Fruit fly (Drosophila melanogaster) whole organism, embryonic: ENCODE results near the gene lili.

Experiments used
- Atf-2 ChIP-seq: fragments of 200-800 bp; sonication (Bioruptor generic); optimal IDR thresholded peaks from 2 replicates; lab custom pipeline; 2016; ENCODE audit warnings: missing biosample characterization, missing genetic modification characterization
- Blimp-1 ChIP-seq: fragments of 200-800 bp; sonication (Bioruptor generic); optimal IDR thresholded peaks from 3 replicates; lab custom pipeline; 2018; ENCODE audit warnings: missing biosample characterization, missing genetic modification characterization, mild to moderate bottlenecking, moderate library complexity, missing genetic modification reagents
- CG10462 ChIP-seq: fragments of 200-800 bp; sonication (Bioruptor generic); optimal IDR thresholded peaks from 2 replicates; lab custom pipeline; 2016; ENCODE audit warnings: missing biosample characterization, missing genetic modification characterization
- CG11695 ChIP-seq: fragments of 200-800 bp; sonication (Bioruptor generic); IDR thresholded peaks from 3 replicates; pipeline ENCODE4 v1.3.6; 2022; ENCODE audit warnings: missing biosample characterization, missing genetic modification characterization
- CG12391 ChIP-seq: fragments of 200-800 bp; sonication (Bioruptor generic); optimal IDR thresholded peaks from 3 replicates; lab custom pipeline; 2018; ENCODE audit warnings: missing biosample characterization, mild to moderate bottlenecking, missing genetic modification characterization, moderate library complexity
- CG14014 ChIP-seq: fragments of 200-800 bp; sonication (Bioruptor generic); IDR thresholded peaks from 2 replicates; pipeline ENCODE4 v1.3.6; 2022; ENCODE audit warnings: missing biosample characterization, missing genetic modification characterization
- CG1529 ChIP-seq: fragments of 200-800 bp; sonication (Bioruptor generic); optimal IDR thresholded peaks from 3 replicates; lab custom pipeline; 2018; ENCODE audit warnings: missing biosample characterization, missing genetic modification characterization
- CG16813 ChIP-seq: fragments of 200-800 bp; sonication (Bioruptor generic); IDR thresholded peaks from 3 replicates; pipeline ENCODE4 v1.3.6; 2022; ENCODE audit warnings: missing biosample characterization, missing genetic modification characterization; ENCODE audit not compliant: partially characterized antibody
- CG18011 ChIP-seq: fragments of 200-800 bp; sonication (Bioruptor generic); optimal IDR thresholded peaks from 2 replicates; lab custom pipeline; 2017; ENCODE audit warnings: missing biosample characterization, missing genetic modification characterization, mild to moderate bottlenecking, moderate library complexity, missing genotype
- CG2199 ChIP-seq: fragments of 200-800 bp; sonication (Bioruptor generic); IDR thresholded peaks from 3 replicates; pipeline ENCODE4 v1.3.6; 2022; ENCODE audit warnings: missing biosample characterization, missing genetic modification characterization
- CG2202 ChIP-seq: fragments of 200-800 bp; sonication (Bioruptor generic); optimal IDR thresholded peaks from 2 replicates; lab custom pipeline; 2018; ENCODE audit warnings: missing biosample characterization, mild to moderate bottlenecking, missing genetic modification characterization
- CG30020 ChIP-seq: fragments of 200-800 bp; optimal IDR thresholded peaks from 2 replicates; lab custom pipeline; 2019; ENCODE audit warnings: missing biosample characterization, mild to moderate bottlenecking, missing genetic modification characterization, moderate library complexity
- CG3065 ChIP-seq: fragments of 200-800 bp; sonication (Bioruptor generic); optimal IDR thresholded peaks from 2 replicates; lab custom pipeline; 2016; ENCODE audit warnings: missing biosample characterization, missing genetic modification characterization
- CG31365 ChIP-seq: fragments of 200-800 bp; sonication (Bioruptor generic); optimal IDR thresholded peaks from 2 replicates; lab custom pipeline; 2018; ENCODE audit warnings: missing biosample characterization, mild to moderate bottlenecking, missing genetic modification characterization
- CG3995 ChIP-seq: fragments of 200-800 bp; sonication (Bioruptor generic); optimal IDR thresholded peaks from 3 replicates; lab custom pipeline; 2016; ENCODE audit warnings: missing biosample characterization, missing genetic modification characterization
- CG6272 ChIP-seq: fragments of 200-800 bp; sonication (Bioruptor generic); IDR thresholded peaks from 2 replicates; pipeline ENCODE4 v1.3.6; 2022; ENCODE audit warnings: missing biosample characterization, missing genetic modification characterization
- CG6689 ChIP-seq: fragments of 200-800 bp; sonication (Bioruptor generic); IDR thresholded peaks from 2 replicates; pipeline ENCODE4 v1.3.6; 2022; ENCODE audit warnings: missing biosample characterization, missing genetic modification characterization
- CrebB ChIP-seq: fragments of 200-800 bp; sonication (Bioruptor generic); optimal IDR thresholded peaks from 3 replicates; lab custom pipeline; 2018; ENCODE audit warnings: missing biosample characterization, mild to moderate bottlenecking, missing genetic modification characterization
- Dfd ChIP-seq, 2 experiments: fragments of >200 bp; optimal IDR thresholded peaks; 2 replicates each; lab custom pipeline; 2017; ENCODE audit warnings: missing biosample characterization in 2 of 2, missing genetic modification characterization in 2 of 2
- Dp ChIP-seq: fragments of 200-800 bp; sonication (Bioruptor generic); optimal IDR thresholded peaks from 2 replicates; lab custom pipeline; 2018; ENCODE audit warnings: missing biosample characterization, mild to moderate bottlenecking, missing genetic modification characterization, moderate library complexity
- E2f1 ChIP-seq: fragments of 200-800 bp; sonication (Bioruptor generic); IDR thresholded peaks from 2 replicates; pipeline ENCODE4 v1.3.6; 2022; ENCODE audit warnings: missing biosample characterization, missing genetic modification characterization
- Fer1 ChIP-seq: fragments of 200-800 bp; sonication (Bioruptor generic); optimal IDR thresholded peaks from 2 replicates; lab custom pipeline; 2017; ENCODE audit warnings: missing biosample characterization, mild to moderate bottlenecking, missing genetic modification characterization
- HHEX ChIP-seq: fragments of 200-800 bp; sonication (Bioruptor generic); optimal IDR thresholded peaks from 3 replicates; lab custom pipeline; 2017; ENCODE audit warnings: missing biosample characterization, mild to moderate bottlenecking, missing genetic modification characterization, missing genetic modification reagents
- HmgD ChIP-seq: fragments of 200-800 bp; sonication (Bioruptor generic); optimal IDR thresholded peaks from 3 replicates; lab custom pipeline; 2016; ENCODE audit warnings: missing biosample characterization, missing genetic modification characterization
- Hr78 ChIP-seq, 2 experiments: fragments of 200-800 bp in 1 of 2; fragments of >200 bp in 1 of 2; sonication (Bioruptor generic) in 1 of 2; optimal IDR thresholded peaks; 2 replicates each; lab custom pipeline; 2017 to 2019; ENCODE audit warnings: missing biosample characterization in 2 of 2, missing genetic modification characterization in 2 of 2, mild to moderate bottlenecking in 1 of 2, moderate library complexity in 1 of 2
- Lhr ChIP-seq: fragments of 200-800 bp; sonication (Bioruptor generic); optimal IDR thresholded peaks from 3 replicates; lab custom pipeline; 2017; ENCODE audit warnings: mild to moderate bottlenecking, missing biosample characterization, missing genetic modification reagents, missing genetic modification characterization
- Med ChIP-seq: fragments of 200-800 bp; sonication (Bioruptor generic); peaks from one replicate; lab custom pipeline; 2016; ENCODE audit warnings: missing biosample characterization, missing genetic modification characterization, mild to moderate bottlenecking, inconsistent platforms, moderate library complexity
- NK7.1 ChIP-seq: fragments of 200-800 bp; sonication (Bioruptor generic); optimal IDR thresholded peaks from 3 replicates; lab custom pipeline; 2016; ENCODE audit warnings: missing biosample characterization, missing genetic modification characterization
- Pdp1 ChIP-seq, 2 experiments: fragments of 200-800 bp; sonication (Bioruptor generic); optimal IDR thresholded peaks; 3 replicates each; lab custom pipeline; 2016; ENCODE audit warnings: missing biosample characterization in 2 of 2, missing genetic modification characterization in 2 of 2, mild to moderate bottlenecking in 1 of 2, moderate library complexity in 1 of 2
- Taf1 ChIP-seq: fragments of 200-800 bp; sonication (Bioruptor generic); IDR thresholded peaks from 2 replicates; pipeline ENCODE4 v1.3.6; 2022; ENCODE audit warnings: missing biosample characterization, missing genetic modification characterization
- Trl ChIP-seq, 3 experiments: fragments of >200 bp in 2 of 3; fragments of 200-800 bp in 1 of 3; sonication (Bioruptor generic) in 1 of 3; optimal IDR thresholded peaks; 2 replicates in 1 of 3; 3 replicates in 2 of 3; lab custom pipeline; 2016 to 2017; ENCODE audit warnings: missing biosample characterization in 1 of 3, missing genetic modification characterization in 1 of 3
- al ChIP-seq: fragments of 200-800 bp; sonication (Bioruptor generic); IDR thresholded peaks from 2 replicates; pipeline ENCODE4 v1.3.6; 2022; ENCODE audit warnings: missing biosample characterization, missing genetic modification characterization
- ato ChIP-seq: fragments of 200-800 bp; sonication (Bioruptor generic); IDR thresholded peaks from 2 replicates; pipeline ENCODE4 v1.3.6; 2022; ENCODE audit warnings: missing biosample characterization, missing genetic modification characterization; ENCODE audit not compliant: partially characterized antibody
- bab2 ChIP-seq: fragments of 200-800 bp; sonication (Bioruptor generic); optimal IDR thresholded peaks from 2 replicates; lab custom pipeline; 2016; ENCODE audit warnings: missing biosample characterization, missing genetic modification characterization
- cad ChIP-seq: fragments of >200 bp; optimal IDR thresholded peaks from 2 replicates; lab custom pipeline; 2017; ENCODE audit warnings: missing biosample characterization, missing genetic modification characterization
- croc ChIP-seq: fragments of 200-800 bp; sonication (Bioruptor generic); conservative IDR thresholded peaks from 3 replicates; pipeline ENCODE4 v1.3.6; 2022; ENCODE audit warnings: missing biosample characterization, missing genetic modification characterization
- exex ChIP-seq: fragments of 200-800 bp; sonication (Bioruptor generic); optimal IDR thresholded peaks from 4 replicates; lab custom pipeline; 2018; ENCODE audit warnings: missing biosample characterization, mild to moderate bottlenecking, missing genetic modification characterization, moderate library complexity
- her ChIP-seq: fragments of 200-800 bp; sonication (Bioruptor generic); optimal IDR thresholded peaks from 2 replicates; lab custom pipeline; 2016; ENCODE audit warnings: missing biosample characterization, missing genetic modification characterization
- kah ChIP-seq: fragments of 200-800 bp; sonication (Bioruptor generic); optimal IDR thresholded peaks from 2 replicates; lab custom pipeline; 2018; ENCODE audit warnings: missing biosample characterization, mild to moderate bottlenecking, missing genetic modification characterization
- kay ChIP-seq: fragments of 200-800 bp; sonication (Bioruptor generic); optimal IDR thresholded peaks from 2 replicates; lab custom pipeline; 2016; ENCODE audit warnings: missing biosample characterization, missing genetic modification characterization
- kni ChIP-seq: fragments of 200-800 bp; sonication (Bioruptor generic); optimal IDR thresholded peaks from 3 replicates; lab custom pipeline; 2017; ENCODE audit warnings: mild to moderate bottlenecking, missing biosample characterization, missing genetic modification reagents, missing genetic modification characterization
- lab ChIP-seq: fragments of 200-800 bp; sonication (Bioruptor generic); optimal IDR thresholded peaks from 3 replicates; lab custom pipeline; 2017; ENCODE audit warnings: missing biosample characterization, missing genetic modification characterization, mild to moderate bottlenecking, moderate library complexity, missing genetic modification reagents
- pb ChIP-seq: fragments of 200-800 bp; sonication (Bioruptor generic); optimal IDR thresholded peaks from 3 replicates; lab custom pipeline; 2016; ENCODE audit warnings: missing biosample characterization, missing genetic modification characterization
- pho ChIP-seq: fragments of 200-800 bp; sonication (Bioruptor generic); optimal IDR thresholded peaks from 2 replicates; lab custom pipeline; 2016; ENCODE audit warnings: missing biosample characterization, missing genetic modification characterization
- prd ChIP-seq, 3 experiments: fragments of >200 bp in 2 of 3; fragments of 200-800 bp in 1 of 3; sonication (Bioruptor generic) in 1 of 3; optimal IDR thresholded peaks in 2 of 3; IDR thresholded peaks in 1 of 3; 2 replicates in 2 of 3; 3 replicates in 1 of 3; pipeline versions ENCODE4 v1.3.6 to Lab custom; 2017 to 2022; ENCODE audit warnings: missing biosample characterization in 1 of 3, missing genetic modification characterization in 1 of 3
- scrt ChIP-seq: fragments of 200-800 bp; sonication (Bioruptor generic); optimal IDR thresholded peaks from 2 replicates; lab custom pipeline; 2018; ENCODE audit warnings: missing biosample characterization, mild to moderate bottlenecking, missing genetic modification characterization, moderate library complexity
- twi ChIP-seq: fragments of 200-800 bp; optimal IDR thresholded peaks from 2 replicates; lab custom pipeline; 2019; ENCODE audit warnings: missing biosample characterization, mild to moderate bottlenecking, missing genetic modification characterization, moderate library complexity
- zfh2 ChIP-seq: fragments of 200-800 bp; sonication (Bioruptor generic); optimal IDR thresholded peaks from 2 replicates; lab custom pipeline; 2016; ENCODE audit warnings: missing biosample characterization, missing genetic modification characterization

The lili gene

DNA sequence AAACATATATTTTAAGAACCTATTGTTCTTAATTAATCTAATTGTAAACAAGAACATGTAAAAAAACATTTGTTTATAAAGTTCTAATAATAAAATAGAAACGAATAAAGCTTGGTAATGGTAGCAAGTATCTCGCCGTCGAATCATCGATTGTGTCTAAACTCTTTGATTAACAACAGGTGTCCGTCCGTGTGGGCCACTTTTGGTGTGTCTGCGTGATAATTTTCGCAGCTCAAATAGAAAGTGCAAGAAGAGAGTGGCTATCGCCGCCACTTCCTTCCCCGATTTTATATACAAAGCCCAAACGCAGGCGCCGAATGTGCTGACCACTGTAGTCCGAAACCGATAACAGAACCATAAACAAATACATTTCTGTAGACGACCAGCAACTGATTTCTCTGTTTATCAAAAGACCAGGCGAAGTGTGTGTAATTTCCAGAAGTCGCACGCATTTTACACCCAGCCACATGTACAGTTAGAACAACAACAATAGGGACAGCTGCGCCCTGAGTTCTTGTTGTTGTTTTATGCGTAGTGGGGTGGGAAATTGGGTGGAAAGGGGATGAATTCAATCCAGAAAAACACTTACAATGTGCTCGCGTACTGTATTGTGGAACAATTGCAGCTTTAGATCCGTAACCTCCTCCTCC, 700 bp downstream of the lili start (continued):
- TF ChIP-seq Taf1 (GFP tag; lab: Robert Waterston, UW) = no peak
- TF ChIP-seq al (GFP tag; lab: Robert Waterston, UW) = no peak
- no peak for TF ChIP-seq pho
- TF ChIP-seq CG1529 (GFP tag; lab: Kevin White, UChicago) = no peak
- TF ChIP-seq CG2199 (GFP tag; lab: Robert Waterston, UW) = peak; percentile 79; the same call in 2 of the 3 replicates
- no peak for TF ChIP-seq HmgD (GFP tag; lab: Kevin White, UChicago)
- TF ChIP-seq CG31365 = no peak
- TF ChIP-seq NK7.1 (GFP tag; lab: Kevin White, UChicago) = no peak
- no peak for TF ChIP-seq prd (optimal IDR thresholded peaks at IDR 0.05; lab: Kevin White, UChicago)
- no peak for TF ChIP-seq prd (GFP tag; IDR thresholded peaks at IDR 0.05; lab: Robert Waterston, UW)
- no peak for TF ChIP-seq CG18011 (GFP tag; lab: Kevin White, UChicago)
- TF ChIP-seq bab2 (GFP tag; lab: Kevin White, UChicago) = no peak
- TF ChIP-seq CG6272 (GFP tag; lab: Robert Waterston, UW) = no peak
- peak; percentile 15 for TF ChIP-seq cad (GFP tag; lab: Kevin White, UChicago)
- TF ChIP-seq E2f1 = no peak
- no peak for TF ChIP-seq CG14014 (GFP tag; lab: Robert Waterston, UW)
- TF ChIP-seq CG3065 (GFP tag; lab: Kevin White, UChicago) = no peak
- TF ChIP-seq CG16813 (GFP tag; lab: Robert Waterston, UW) = no peak
- TF ChIP-seq zfh2 = no peak
- TF ChIP-seq CG12391 = no peak
- no peak for TF ChIP-seq pb (GFP tag; lab: Kevin White, UChicago)
- TF ChIP-seq ato (GFP tag; lab: Robert Waterston, UW) = no peak
- peak; percentile 81 for TF ChIP-seq scrt (GFP tag; lab: Kevin White, UChicago)
- no peak for TF ChIP-seq kay (GFP tag; lab: Kevin White, UChicago)
- TF ChIP-seq CG6689 = no peak
- no peak for TF ChIP-seq CG10462 (GFP tag; lab: Kevin White, UChicago)
- TF ChIP-seq Hr78 (GFP tag; optimal IDR thresholded peaks at IDR 0.05; lab: Kevin White, UChicago) = no peak
- TF ChIP-seq kni (GFP tag; lab: Kevin White, UChicago) = peak; percentile 24
- peak; percentile 71 for TF ChIP-seq Med (GFP tag; lab: Kevin White, UChicago)
- TF ChIP-seq croc (GFP tag; lab: Robert Waterston, UW) = no peak
- no peak for TF ChIP-seq Dp (GFP tag; lab: Kevin White, UChicago)
- no peak for TF ChIP-seq Atf-2
- TF ChIP-seq CG11695 (GFP tag; lab: Robert Waterston, UW) = no peak
- TF ChIP-seq her = no peak
- no peak for TF ChIP-seq Fer1
- TF ChIP-seq Lhr (GFP tag; lab: Kevin White, UChicago) = no peak
- TF ChIP-seq CrebB (tag; lab: Kevin White, UChicago) = no peak

DNA sequence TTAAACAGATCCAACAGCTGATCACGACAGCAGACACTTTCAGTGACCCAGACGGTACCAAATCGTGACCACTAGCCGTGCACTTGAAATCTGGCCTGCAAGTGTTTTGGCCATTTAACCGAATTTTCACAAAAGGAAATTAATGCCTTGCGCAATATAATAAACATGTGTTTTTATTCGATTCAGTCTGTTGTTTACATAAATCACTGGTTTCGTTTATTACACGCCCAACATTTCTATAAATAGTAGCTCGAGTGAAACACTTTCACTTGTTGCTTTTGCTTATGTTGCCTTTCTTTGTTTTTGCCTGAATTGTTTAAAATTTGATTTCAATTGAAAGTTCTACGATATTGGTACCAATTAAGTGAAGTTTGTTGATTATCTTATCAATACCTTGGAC, 1.4 kb downstream of the lili start:
- peak; percentile 55 for TF ChIP-seq twi (tag; lab: Kevin White, UChicago)
- TF ChIP-seq Trl (optimal IDR thresholded peaks at IDR 0.05; lab: Kevin White, UChicago) = no peak
- no peak for TF ChIP-seq Trl (GFP tag; optimal IDR thresholded peaks at IDR 0.05; lab: Kevin White, UChicago)
- TF ChIP-seq Dfd (GFP tag; optimal IDR thresholded peaks at IDR 0.05; lab: Kevin White, UChicago) = no peak
- TF ChIP-seq kah (GFP tag; lab: Kevin White, UChicago) = peak; percentile 77
- TF ChIP-seq CG3995 (GFP tag; lab: Kevin White, UChicago) = peak; percentile 40
- no peak for TF ChIP-seq CG14014 (GFP tag; lab: Robert Waterston, UW)
- TF ChIP-seq kni (GFP tag; lab: Kevin White, UChicago) = peak; percentile 63
- TF ChIP-seq Blimp-1 (GFP tag; lab: Kevin White, UChicago) = peak; percentile 70
- TF ChIP-seq exex (tag; lab: Kevin White, UChicago) = peak; percentile 37
- TF ChIP-seq Pdp1 (GFP tag; optimal IDR thresholded peaks at IDR 0.05; lab: Kevin White, UChicago) = peak in 1 of 2 experiments; percentile 51
- TF ChIP-seq HHEX (GFP tag; lab: Kevin White, UChicago) = no peak
- no peak for TF ChIP-seq CG30020
- no peak for TF ChIP-seq CG2202 (tag; lab: Kevin White, UChicago)
- no peak for TF ChIP-seq lab (GFP tag; lab: Kevin White, UChicago)
- TF ChIP-seq, all 482 proteins: peak for 7
